Worm (Caenorhabditis elegans): ENCODE measurements around the gene C33F10.1.

ce11 chrII:4876091-4876490, 41.3 kb downstream of the C33F10.1 start, which contains the start of gene F11G11.13:
- TF ChIP-seq klf-2 (GFP tag; conservative IDR thresholded peaks at IDR 0.05) (no peak), flt-1 (GFP tag; IDR thresholded peaks at IDR 0.05) (no peak), tab-1 (GFP tag; IDR thresholded peaks at IDR 0.05) (no peak), med-1 (GFP tag; optimal IDR thresholded peaks at IDR 0.05; ENCODE audit: insufficient read depth) (no peak)

Measured in whole organism, midembryonic.